Worm (Caenorhabditis elegans) whole organism, L3 larva: ENCODE data around the gene glt-4.

Experiments
- elt-2 ChIP-seq: sonication (generic microtip); optimal IDR thresholded peaks from 2 replicates; lab custom pipeline; 2016; ENCODE audit warnings: missing genetic modification reagents, mild to moderate bottlenecking, missing genetic modification characterization, missing compliant biosample characterization
- elt-3 ChIP-seq, 3 experiments: fragments of 150-350 bp in 1 of 3; sonication (generic microtip) in 2 of 3; optimal IDR thresholded peaks; 2 replicates in 2 of 3; 4 replicates in 1 of 3; lab custom pipeline; 2014 to 2017; ENCODE audit warnings: missing biosample characterization in 3 of 3, missing genetic modification characterization in 3 of 3
- fos-1 ChIP-seq: fragments of 150-350 bp; optimal IDR thresholded peaks from 2 replicates; lab custom pipeline; 2014; ENCODE audit warnings: missing biosample characterization, missing genetic modification characterization
- mml-1 ChIP-seq: fragments of 150-350 bp; sonication (generic microtip); optimal IDR thresholded peaks from 3 replicates; lab custom pipeline; 2014; ENCODE audit warnings: missing biosample characterization, missing genetic modification characterization
- nhr-237 ChIP-seq: fragments of 150-350 bp; optimal IDR thresholded peaks from 2 replicates; lab custom pipeline; 2014; ENCODE audit warnings: missing biosample characterization, missing genetic modification characterization
- nhr-77 ChIP-seq: fragments of 150-350 bp; optimal IDR thresholded peaks from 2 replicates; lab custom pipeline; 2014; ENCODE audit warnings: missing biosample characterization, missing genetic modification characterization
- snpc-4 ChIP-seq: fragments of 150-350 bp; optimal IDR thresholded peaks from 2 replicates; lab custom pipeline; 2014; ENCODE audit warnings: missing biosample characterization, missing genetic modification characterization
- unc-62 ChIP-seq: fragments of 150-350 bp; sonication (generic microtip); optimal IDR thresholded peaks from 4 replicates; lab custom pipeline; 2014; ENCODE audit warnings: missing biosample characterization, missing genetic modification reagents, missing genetic modification characterization

DNA sequence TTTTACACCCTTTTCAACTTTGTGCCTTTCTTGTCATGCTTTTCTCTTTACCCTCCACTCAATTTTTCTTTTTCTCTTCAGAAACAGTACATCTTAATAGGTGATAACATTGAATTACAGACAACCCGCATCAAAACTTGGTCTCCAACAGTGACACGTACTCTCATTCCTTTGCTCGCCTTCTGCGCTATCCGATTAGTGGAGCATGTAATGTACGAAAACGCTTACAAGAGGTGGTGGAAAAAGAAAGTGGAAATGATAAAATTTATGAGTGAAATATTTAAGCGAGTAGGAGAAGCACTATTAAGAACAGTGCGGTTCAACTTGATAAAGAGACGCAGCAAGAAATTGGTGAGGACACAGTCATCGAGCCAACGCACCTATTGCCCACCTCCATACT is 53.3 kb downstream of the glt-4 start, which contains the start of gene pept-1:
- no peak for TF ChIP-seq nhr-77 (tag; lab: Kevin White, UChicago)
- TF ChIP-seq elt-3 (tag; optimal IDR thresholded peaks at IDR 0.05; lab: Kevin White, UChicago), result no peak
- no peak for TF ChIP-seq mml-1 (tag; lab: Kevin White, UChicago)
- no peak for TF ChIP-seq nhr-237 (tag; lab: Kevin White, UChicago)
- TF ChIP-seq unc-62, result no peak
- TF ChIP-seq snpc-4 (tag; lab: Kevin White, UChicago), result no peak
- TF ChIP-seq elt-2 (tag; lab: Kevin White, UChicago), result peak; percentile 98
- no peak for TF ChIP-seq fos-1 (tag; lab: Kevin White, UChicago)
